Fruit fly (Drosophila melanogaster) whole organism, adult: ENCODE data around the gene CG42812.

Experiments
- CG12768 ChIP-seq: fragments of 200-800 bp; sonication (Bioruptor generic); optimal IDR thresholded peaks from 2 replicates; lab custom pipeline; 2017; ENCODE audit warnings: missing biosample characterization, missing genetic modification characterization, mild to moderate bottlenecking, moderate library complexity, missing genetic modification reagents
- CG7101 ChIP-seq: fragments of 200-800 bp; sonication (Bioruptor generic); optimal IDR thresholded peaks from 2 replicates; lab custom pipeline; 2018; ENCODE audit warnings: missing biosample characterization, mild to moderate bottlenecking, missing genetic modification characterization, moderate library complexity
- Crg-1 ChIP-seq: fragments of 200-800 bp; sonication (Bioruptor generic); optimal IDR thresholded peaks from 2 replicates; lab custom pipeline; 2016; ENCODE audit warnings: missing biosample characterization, missing genetic modification characterization
- Hr96 ChIP-seq: fragments of 200-800 bp; sonication (Bioruptor generic); optimal IDR thresholded peaks from 2 replicates; lab custom pipeline; 2016; ENCODE audit warnings: missing biosample characterization, missing genetic modification characterization
- Mnt ChIP-seq: fragments of 200-800 bp; sonication (Bioruptor generic); optimal IDR thresholded peaks from 2 replicates; lab custom pipeline; 2016; ENCODE audit warnings: missing biosample characterization, mild to moderate bottlenecking, missing genetic modification characterization
- kay ChIP-seq: fragments of 200-800 bp; sonication (Bioruptor generic); peaks from one replicate; lab custom pipeline; 2016; ENCODE audit warnings: missing biosample characterization, missing genetic modification characterization, borderline replicate concordance
- ovo ChIP-seq: fragments of 200-800 bp; sonication (Bioruptor generic); optimal IDR thresholded peaks from 2 replicates; lab custom pipeline; 2016; ENCODE audit warnings: missing biosample characterization, missing genetic modification characterization
- pad ChIP-seq: fragments of 200-800 bp; sonication (Bioruptor generic); optimal IDR thresholded peaks from 3 replicates; lab custom pipeline; 2017; ENCODE audit warnings: missing biosample characterization, missing genetic modification characterization, mild to moderate bottlenecking, moderate library complexity, missing genetic modification reagents

- no peak for TF ChIP-seq Crg-1 (GFP tag; lab: Kevin White, UChicago)
- TF ChIP-seq ovo (GFP tag; lab: Kevin White, UChicago): no peak
- no peak for TF ChIP-seq kay (GFP tag; lab: Kevin White, UChicago)
- no peak for TF ChIP-seq CG12768
- TF ChIP-seq Mnt (GFP tag; lab: Kevin White, UChicago): no peak
- no peak for TF ChIP-seq Hr96 (GFP tag; lab: Kevin White, UChicago)
- TF ChIP-seq pad (GFP tag; lab: Kevin White, UChicago): no peak
- TF ChIP-seq CG7101 (tag; lab: Kevin White, UChicago): no peak
Observed at dm6 chr3R:24384952-24385351, 17.0 kb upstream of the CG42812 start, which contains the start of gene CG17780.
